Worm (Caenorhabditis elegans): ENCODE measurements around the gene F54F2.9.
A peak's percentile ranks its signal among the peaks of the same experiment; 100 is the strongest.

Gene F54F2.9

ce11 chrIII:8827128-8827527, at the start of gene F54F2.9:
Gene F54F2.9, minus strand, starts transcription at chrIII:8827228.
- no peak for TF ChIP-seq ceh-39 (tag; optimal IDR thresholded peaks at IDR 0.05)
- TF ChIP-seq ceh-43 (GFP tag; optimal IDR thresholded peaks at IDR 0.05), result no peak
- TF ChIP-seq nhr-237 (tag; optimal IDR thresholded peaks at IDR 0.05), result no peak
- TF ChIP-seq lin-32 (GFP tag; optimal IDR thresholded peaks at IDR 0.05), result no peak
- TF ChIP-seq elt-3 (tag; optimal IDR thresholded peaks at IDR 0.05), result no peak

ce11 chrIII:8873990-8874668, 47.1 kb upstream of the F54F2.9 start:
- no peak for TF ChIP-seq nhr-28 (tag; optimal IDR thresholded peaks at IDR 0.05)
- no peak for TF ChIP-seq mab-5 (tag; optimal IDR thresholded peaks at IDR 0.05)
- peak; percentile 34 for TF ChIP-seq flh-1 (GFP tag; optimal IDR thresholded peaks at IDR 0.05)
- no peak for TF ChIP-seq elt-3 (tag; optimal IDR thresholded peaks at IDR 0.05)
- no peak for TF ChIP-seq zip-8 (tag; optimal IDR thresholded peaks at IDR 0.05)
- peak; percentile 85 for TF ChIP-seq lin-32 (GFP tag; optimal IDR thresholded peaks at IDR 0.05)
- TF ChIP-seq nhr-12 (tag; optimal IDR thresholded peaks at IDR 0.05), result peak; percentile 67
- no peak for TF ChIP-seq elt-1 (tag; optimal IDR thresholded peaks at IDR 0.05; ENCODE audit: borderline replicate concordance, insufficient read depth)
- TF ChIP-seq M03D4.4 (tag; optimal IDR thresholded peaks at IDR 0.05), result peak; percentile 60
- TF ChIP-seq mep-1 (tag; optimal IDR thresholded peaks at IDR 0.05), result peak; percentile 87
- TF ChIP-seq ceh-39 (tag; optimal IDR thresholded peaks at IDR 0.05), result peak; percentile 42
- peak; percentile 100 for TF ChIP-seq unc-120 (tag; optimal IDR thresholded peaks at IDR 0.05; ENCODE audit: poor library complexity, severe bottlenecking)
- TF ChIP-seq unc-62 (GFP tag; optimal IDR thresholded peaks at IDR 0.05), result peak; percentile 91
- peak; percentile 57 for TF ChIP-seq ztf-11 (tag; optimal IDR thresholded peaks at IDR 0.05)
- TF ChIP-seq drap-1 (GFP tag; optimal IDR thresholded peaks at IDR 0.05), result peak; percentile 74
- TF ChIP-seq sptf-1 (tag; optimal IDR thresholded peaks at IDR 0.05), result peak; percentile 60
- peak; percentile 85 for TF ChIP-seq mls-2 (tag; optimal IDR thresholded peaks at IDR 0.05)
- peak; percentile 23 for TF ChIP-seq ces-1 (GFP tag; optimal IDR thresholded peaks at IDR 0.05)
- TF ChIP-seq lin-13 (tag; optimal IDR thresholded peaks at IDR 0.05), result peak; percentile 2
- TF ChIP-seq ceh-43 (GFP tag; optimal IDR thresholded peaks at IDR 0.05), result peak; percentile 23
- TF ChIP-seq cnd-1 (tag; optimal IDR thresholded peaks at IDR 0.05), result peak; percentile 78
- TF ChIP-seq pha-4 (tag; optimal IDR thresholded peaks at IDR 0.05), result peak; percentile 20
- TF ChIP-seq bed-3 (GFP tag; optimal IDR thresholded peaks at IDR 0.05), result no peak
- TF ChIP-seq ham-2 (GFP tag; optimal IDR thresholded peaks at IDR 0.05), result no peak
- no peak for TF ChIP-seq snpc-4 (tag; optimal IDR thresholded peaks at IDR 0.05)
- no peak for TF ChIP-seq blmp-1 (tag; optimal IDR thresholded peaks at IDR 0.05)
- TF ChIP-seq tbx-8 (GFP tag; optimal IDR thresholded peaks at IDR 0.05), result peak; percentile 71
- TF ChIP-seq nhr-2 (tag; optimal IDR thresholded peaks at IDR 0.05), result peak; percentile 21
- TF ChIP-seq unc-39 (tag; optimal IDR thresholded peaks at IDR 0.05), result peak; percentile 22
- peak; percentile 33 for TF ChIP-seq lsy-2 (tag; optimal IDR thresholded peaks at IDR 0.05)
- no peak for TF ChIP-seq ceh-83 (GFP tag; optimal IDR thresholded peaks at IDR 0.05)
- TF ChIP-seq nhr-237 (tag; optimal IDR thresholded peaks at IDR 0.05), result peak; percentile 19
- TF ChIP-seq nhr-76 (tag; optimal IDR thresholded peaks at IDR 0.05), result no peak
- TF ChIP-seq sem-2 (GFP tag; optimal IDR thresholded peaks at IDR 0.05), result no peak
- peak; percentile 69 for TF ChIP-seq hlh-1 (tag; optimal IDR thresholded peaks at IDR 0.05)

ce11 chrIII:8873045-8873457, 46.0 kb upstream of the F54F2.9 start:
- TF ChIP-seq sptf-1 (tag; optimal IDR thresholded peaks at IDR 0.05), result no peak
- TF ChIP-seq cnd-1 (tag; optimal IDR thresholded peaks at IDR 0.05), result peak; percentile 85
- TF ChIP-seq unc-62 (GFP tag; optimal IDR thresholded peaks at IDR 0.05), result peak; percentile 14
- TF ChIP-seq tbx-8 (GFP tag; optimal IDR thresholded peaks at IDR 0.05), result no peak
- TF ChIP-seq ham-2 (GFP tag; optimal IDR thresholded peaks at IDR 0.05), result peak; percentile 55
- peak; percentile 68 for TF ChIP-seq mls-2 (tag; optimal IDR thresholded peaks at IDR 0.05)
- TF ChIP-seq elt-3 (tag; optimal IDR thresholded peaks at IDR 0.05), result no peak
- no peak for TF ChIP-seq unc-39 (tag; optimal IDR thresholded peaks at IDR 0.05)
- no peak for TF ChIP-seq ztf-11 (tag; optimal IDR thresholded peaks at IDR 0.05)
- no peak for TF ChIP-seq lin-32 (GFP tag; optimal IDR thresholded peaks at IDR 0.05)
- peak; percentile 87 for TF ChIP-seq ces-1 (GFP tag; optimal IDR thresholded peaks at IDR 0.05)
- TF ChIP-seq lin-13 (tag; optimal IDR thresholded peaks at IDR 0.05), result peak; percentile 26
